Fruit fly (Drosophila melanogaster) whole organism, embryonic: ENCODE results near the gene P58IPK.

Experiments
- B-H2 ChIP-seq: fragments of 200-800 bp; sonication (Bioruptor generic); optimal IDR thresholded peaks from 2 replicates; lab custom pipeline; 2018; ENCODE audit warnings: missing biosample characterization, mild to moderate bottlenecking, missing genetic modification characterization
- Bdp1 ChIP-seq: fragments of 200-800 bp; sonication (Bioruptor generic); optimal IDR thresholded peaks from 3 replicates; lab custom pipeline; 2016; ENCODE audit warnings: missing biosample characterization, missing genetic modification characterization
- CG1024 ChIP-seq: fragments of 200-800 bp; sonication (Bioruptor generic); IDR thresholded peaks from 2 replicates; pipeline ENCODE4 v1.3.6; 2022; ENCODE audit warnings: missing biosample characterization, missing genetic modification characterization
- CG11398 ChIP-seq: fragments of 200-800 bp; sonication (Bioruptor generic); optimal IDR thresholded peaks from 2 replicates; lab custom pipeline; 2016; ENCODE audit warnings: missing biosample characterization, missing genetic modification characterization
- CG11560 ChIP-seq: fragments of 200-800 bp; sonication (Bioruptor generic); IDR thresholded peaks from 3 replicates; pipeline ENCODE4 v1.3.6; 2022; ENCODE audit warnings: missing biosample characterization, missing genetic modification characterization
- CG12236 ChIP-seq: fragments of 200-800 bp; sonication (Bioruptor generic); optimal IDR thresholded peaks from 2 replicates; lab custom pipeline; 2016; ENCODE audit warnings: missing biosample characterization, missing genetic modification characterization
- CG12299 ChIP-seq: fragments of 200-800 bp; sonication (Bioruptor generic); optimal IDR thresholded peaks from 2 replicates; lab custom pipeline; 2018; ENCODE audit warnings: missing biosample characterization, mild to moderate bottlenecking, missing genetic modification characterization
- CG15601 ChIP-seq: fragments of 200-800 bp; sonication (Bioruptor generic); optimal IDR thresholded peaks from 3 replicates; lab custom pipeline; 2019; ENCODE audit warnings: missing biosample characterization, mild to moderate bottlenecking, missing genetic modification characterization, moderate library complexity
- CG16815 ChIP-seq: fragments of 200-800 bp; sonication (Bioruptor generic); optimal IDR thresholded peaks from 3 replicates; lab custom pipeline; 2017; ENCODE audit warnings: missing biosample characterization, mild to moderate bottlenecking, missing genetic modification characterization
- CG17568 ChIP-seq: fragments of 200-800 bp; sonication (Bioruptor generic); optimal IDR thresholded peaks from 2 replicates; lab custom pipeline; 2018; ENCODE audit warnings: missing biosample characterization, mild to moderate bottlenecking, missing genetic modification characterization, moderate library complexity
- CG2116 ChIP-seq: fragments of 200-800 bp; sonication (Bioruptor generic); optimal IDR thresholded peaks from 3 replicates; lab custom pipeline; 2018; ENCODE audit warnings: missing biosample characterization, mild to moderate bottlenecking, missing genetic modification characterization
- CG32767 ChIP-seq: fragments of 200-800 bp; sonication (Bioruptor generic); IDR thresholded peaks from 2 replicates; pipeline ENCODE4 v1.3.6; 2022; ENCODE audit warnings: missing biosample characterization, missing genetic modification characterization
- CG3726 ChIP-seq: fragments of 200-800 bp; sonication (Bioruptor generic); IDR thresholded peaks from 3 replicates; pipeline ENCODE4, ENCODE4 v1.3.6; 2022; ENCODE audit warnings: missing biosample characterization, missing genetic modification characterization
- CG5245 ChIP-seq: fragments of 200-800 bp; sonication (Bioruptor generic); optimal IDR thresholded peaks from 3 replicates; lab custom pipeline; 2016; ENCODE audit warnings: missing biosample characterization, missing genetic modification characterization
- CG6175 ChIP-seq: fragments of 200-800 bp; sonication (Bioruptor generic); IDR thresholded peaks from 3 replicates; pipeline ENCODE4 v1.3.6; 2022; ENCODE audit warnings: missing biosample characterization, missing genetic modification characterization
- CG6654 ChIP-seq: fragments of 200-800 bp; sonication (Bioruptor generic); optimal IDR thresholded peaks from 2 replicates; lab custom pipeline; 2017; ENCODE audit warnings: missing biosample characterization, mild to moderate bottlenecking, missing genetic modification characterization
- CG7556 ChIP-seq: fragments of 200-800 bp; sonication (Bioruptor generic); optimal IDR thresholded peaks from 2 replicates; lab custom pipeline; 2017; ENCODE audit warnings: missing biosample characterization, mild to moderate bottlenecking, missing genetic modification characterization
- CG9437 ChIP-seq: fragments of 200-800 bp; sonication (Bioruptor generic); optimal IDR thresholded peaks from 2 replicates; lab custom pipeline; 2018; ENCODE audit warnings: missing biosample characterization, mild to moderate bottlenecking, missing genetic modification characterization
- Chrac-16 ChIP-seq: fragments of 200-800 bp; sonication (Bioruptor generic); optimal IDR thresholded peaks from 3 replicates; lab custom pipeline; 2016; ENCODE audit warnings: missing biosample characterization, missing genetic modification characterization
- Dip2 ChIP-seq: fragments of 200-800 bp; sonication (Bioruptor generic); IDR thresholded peaks from 2 replicates; pipeline ENCODE4 v1.3.6; 2022; ENCODE audit warnings: missing biosample characterization, missing genetic modification characterization
- Dp ChIP-seq: fragments of 200-800 bp; sonication (Bioruptor generic); optimal IDR thresholded peaks from 2 replicates; lab custom pipeline; 2018; ENCODE audit warnings: missing biosample characterization, mild to moderate bottlenecking, missing genetic modification characterization, moderate library complexity
- Elba2 ChIP-seq: fragments of 200-800 bp; sonication (Bioruptor generic); optimal IDR thresholded peaks from 3 replicates; lab custom pipeline; 2016; ENCODE audit warnings: missing biosample characterization, missing genetic modification characterization
- GATAe ChIP-seq: fragments of 200-800 bp; sonication (Bioruptor generic); conservative IDR thresholded peaks from 2 replicates; pipeline ENCODE4 v1.3.6; 2022; ENCODE audit warnings: missing biosample characterization, missing genetic modification characterization
- HLH4C ChIP-seq: fragments of 200-800 bp; sonication (Bioruptor generic); IDR thresholded peaks from 3 replicates; pipeline ENCODE4 v1.3.6; 2022; ENCODE audit warnings: missing biosample characterization, missing genetic modification characterization; ENCODE audit not compliant: partially characterized antibody
- Hey ChIP-seq: fragments of 200-800 bp; sonication (Bioruptor generic); optimal IDR thresholded peaks from 3 replicates; lab custom pipeline; 2018; ENCODE audit warnings: missing biosample characterization, mild to moderate bottlenecking, missing genetic modification characterization
- MBD-R2 ChIP-seq: fragments of 200-800 bp; sonication (Bioruptor generic); IDR thresholded peaks from 2 replicates; pipeline ENCODE4 v1.3.6; 2022; ENCODE audit warnings: missing biosample characterization, missing genetic modification characterization
- Mad ChIP-seq: fragments of 200-800 bp; sonication (Bioruptor generic); optimal IDR thresholded peaks from 2 replicates; lab custom pipeline; 2016; ENCODE audit warnings: missing biosample characterization, missing genetic modification characterization
- Med ChIP-seq: fragments of 200-800 bp; sonication (Bioruptor generic); peaks from one replicate; lab custom pipeline; 2016; ENCODE audit warnings: missing biosample characterization, missing genetic modification characterization, mild to moderate bottlenecking, inconsistent platforms, moderate library complexity
- NfI ChIP-seq: fragments of 200-800 bp; sonication (Bioruptor generic); optimal IDR thresholded peaks from 3 replicates; lab custom pipeline; 2018; ENCODE audit warnings: missing biosample characterization, mild to moderate bottlenecking, missing genetic modification characterization, moderate library complexity
- Oaz ChIP-seq: fragments of 200-800 bp; sonication (Bioruptor generic); IDR thresholded peaks from 2 replicates; pipeline ENCODE4 v1.3.6; 2022; ENCODE audit warnings: missing biosample characterization, missing genetic modification characterization
- Ravus ChIP-seq: fragments of 200-800 bp; sonication (Bioruptor generic); IDR thresholded peaks from 2 replicates; pipeline ENCODE4 v1.3.6; 2022; ENCODE audit warnings: missing biosample characterization, missing genetic modification characterization
- TFAM ChIP-seq: fragments of 200-800 bp; sonication (Bioruptor generic); optimal IDR thresholded peaks from 2 replicates; lab custom pipeline; 2017; ENCODE audit warnings: missing biosample characterization, missing genetic modification characterization, inconsistent platforms
- Tbp ChIP-seq: fragments of >200 bp; optimal IDR thresholded peaks from 2 replicates; lab custom pipeline; 2018; ENCODE audit warnings: missing biosample characterization, missing genetic modification characterization
- amos ChIP-seq: fragments of 200-800 bp; sonication (Bioruptor generic); IDR thresholded peaks from 2 replicates; pipeline ENCODE4 v1.3.6; 2022; ENCODE audit warnings: missing biosample characterization, missing genetic modification characterization; ENCODE audit not compliant: partially characterized antibody
- ara ChIP-seq: fragments of 200-800 bp; sonication (Bioruptor generic); IDR thresholded peaks from 2 replicates; pipeline ENCODE4 v1.3.6; 2022; ENCODE audit warnings: missing biosample characterization, missing genetic modification characterization
- cad ChIP-seq: fragments of >200 bp; optimal IDR thresholded peaks from 2 replicates; lab custom pipeline; 2017; ENCODE audit warnings: missing biosample characterization, missing genetic modification characterization
- dimm ChIP-seq: fragments of 200-800 bp; sonication (Bioruptor generic); IDR thresholded peaks from 2 replicates; pipeline ENCODE4 v1.3.6; 2022; ENCODE audit warnings: missing biosample characterization, missing genetic modification characterization
- ems ChIP-seq: fragments of 200-800 bp; sonication (Bioruptor generic); optimal IDR thresholded peaks from 3 replicates; lab custom pipeline; 2016; ENCODE audit warnings: missing biosample characterization, missing genetic modification characterization
- fd96Cb ChIP-seq: fragments of 200-800 bp; sonication (Bioruptor generic); optimal IDR thresholded peaks from 2 replicates; lab custom pipeline; 2018; ENCODE audit warnings: missing biosample characterization, mild to moderate bottlenecking, missing genetic modification characterization, moderate library complexity
- her ChIP-seq: fragments of 200-800 bp; sonication (Bioruptor generic); optimal IDR thresholded peaks from 2 replicates; lab custom pipeline; 2016; ENCODE audit warnings: missing biosample characterization, missing genetic modification characterization
- kay ChIP-seq: fragments of 200-800 bp; sonication (Bioruptor generic); optimal IDR thresholded peaks from 2 replicates; lab custom pipeline; 2016; ENCODE audit warnings: missing biosample characterization, missing genetic modification characterization
- kni ChIP-seq: fragments of 200-800 bp; sonication (Bioruptor generic); optimal IDR thresholded peaks from 3 replicates; lab custom pipeline; 2017; ENCODE audit warnings: mild to moderate bottlenecking, missing biosample characterization, missing genetic modification reagents, missing genetic modification characterization
- pnt ChIP-seq: fragments of 200-800 bp; sonication (Bioruptor generic); optimal IDR thresholded peaks from 3 replicates; lab custom pipeline; 2016; ENCODE audit warnings: missing biosample characterization, missing genetic modification characterization
- pum ChIP-seq: fragments of 200-800 bp; sonication (Bioruptor generic); optimal IDR thresholded peaks from 2 replicates; lab custom pipeline; 2016; ENCODE audit warnings: missing biosample characterization, missing genetic modification characterization
- pzg ChIP-seq: fragments of 200-800 bp; sonication (Bioruptor generic); optimal IDR thresholded peaks from 3 replicates; lab custom pipeline; 2018; ENCODE audit warnings: missing biosample characterization, mild to moderate bottlenecking, missing genetic modification characterization, moderate library complexity
- sim ChIP-seq: fragments of 200-800 bp; sonication (Bioruptor generic); IDR thresholded peaks from 2 replicates; pipeline ENCODE4 v1.3.6; 2022; ENCODE audit warnings: missing biosample characterization, missing genetic modification characterization
- slp2 ChIP-seq: fragments of 200-800 bp; sonication (Bioruptor generic); optimal IDR thresholded peaks from 2 replicates; lab custom pipeline; 2016; ENCODE audit warnings: missing biosample characterization, missing genetic modification characterization
- sqz ChIP-seq: fragments of 200-800 bp; sonication (Bioruptor generic); optimal IDR thresholded peaks from 3 replicates; lab custom pipeline; 2018; ENCODE audit warnings: missing biosample characterization, mild to moderate bottlenecking, missing genetic modification characterization
- ssp ChIP-seq: fragments of 200-800 bp; sonication (Bioruptor generic); IDR thresholded peaks from 2 replicates; pipeline ENCODE4 v1.3.6; 2022; ENCODE audit warnings: missing biosample characterization, missing genetic modification characterization
- toy ChIP-seq: fragments of 200-800 bp; sonication (Bioruptor generic); IDR thresholded peaks from 2 replicates; pipeline ENCODE4 v1.3.6; 2022; ENCODE audit warnings: missing biosample characterization, missing genetic modification characterization
- unpg ChIP-seq: fragments of 200-800 bp; sonication (Bioruptor generic); optimal IDR thresholded peaks from 3 replicates; lab custom pipeline; 2018; ENCODE audit warnings: missing biosample characterization, mild to moderate bottlenecking, missing genetic modification characterization, moderate library complexity
- vfl ChIP-seq: fragments of 200-800 bp; sonication (Bioruptor generic); optimal IDR thresholded peaks from 2 replicates; lab custom pipeline; 2016; ENCODE audit warnings: missing biosample characterization, missing genetic modification characterization

The P58IPK gene

DNA sequence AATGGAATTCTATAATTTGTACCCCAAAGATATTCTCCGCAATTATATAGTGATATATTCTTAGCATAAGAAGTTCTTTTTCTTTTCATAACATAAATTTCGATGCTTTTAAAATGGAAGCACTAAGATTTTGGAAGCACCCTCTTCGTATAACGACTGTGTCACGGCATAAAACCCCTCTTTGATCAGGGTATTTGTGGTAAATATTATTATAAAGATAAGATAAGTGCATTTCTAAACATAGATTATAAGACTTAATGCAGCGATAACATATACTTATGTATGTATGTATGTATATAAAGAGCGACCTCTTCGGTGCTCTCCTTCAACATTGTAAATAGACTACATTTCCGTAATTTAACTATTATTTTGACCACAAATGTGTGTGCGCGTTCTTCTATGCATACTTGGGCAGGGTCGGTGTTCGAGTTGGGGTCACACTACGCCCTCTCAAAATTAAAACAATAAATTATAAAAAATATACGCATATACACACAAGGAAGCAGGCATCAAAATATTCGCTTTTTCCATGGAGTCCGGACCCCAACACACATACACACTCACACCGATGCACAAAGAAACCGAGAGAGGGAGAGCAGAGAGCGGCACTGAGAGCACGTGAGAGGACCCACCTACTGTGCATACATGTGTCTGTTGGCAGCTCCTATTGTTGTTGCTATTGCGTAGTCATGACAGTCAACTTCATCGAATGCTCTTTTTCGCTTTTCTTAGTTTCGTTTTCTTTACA, 36.3 kb upstream of the P58IPK start (continued):
- TF ChIP-seq pum (GFP tag; lab: Kevin White, UChicago) (no peak), Med (peak; percentile 66), Ravus (GFP tag; lab: Robert Waterston, UW) (no peak), pnt (GFP tag; lab: Kevin White, UChicago) (no peak), vfl (no peak), CG32767 (GFP tag; lab: Robert Waterston, UW) (no peak), sim (no peak), CG15601 (tag; lab: Kevin White, UChicago) (peak; percentile 52), Dp (GFP tag; lab: Kevin White, UChicago) (no peak), pzg (no peak), CG9437 (GFP tag; lab: Kevin White, UChicago) (peak; percentile 12), CG17568 (GFP tag; lab: Kevin White, UChicago) (peak; percentile 22), CG6175 (GFP tag; lab: Robert Waterston, UW) (no peak), ssp (no peak), amos (GFP tag; lab: Robert Waterston, UW) (no peak), CG6654 (no peak), kay (GFP tag; lab: Kevin White, UChicago) (no peak), kni (GFP tag; lab: Kevin White, UChicago) (no peak), CG3726 (GFP tag; lab: Robert Waterston, UW) (no peak), Bdp1 (GFP tag; lab: Kevin White, UChicago) (no peak), MBD-R2 (GFP tag; lab: Robert Waterston, UW) (no peak), CG12236 (GFP tag; lab: Kevin White, UChicago) (no peak), slp2 (no peak), GATAe (GFP tag; lab: Robert Waterston, UW) (no peak), dimm (no peak), CG11398 (GFP tag; lab: Kevin White, UChicago) (no peak), Mad (GFP tag; lab: Kevin White, UChicago) (no peak), fd96Cb (tag; lab: Kevin White, UChicago) (no peak), CG2116 (GFP tag; lab: Kevin White, UChicago) (no peak), CG12299 (tag; lab: Kevin White, UChicago) (no peak), unpg (GFP tag; lab: Kevin White, UChicago) (no peak), HLH4C (GFP tag; lab: Robert Waterston, UW) (no peak), CG5245 (GFP tag; lab: Kevin White, UChicago) (no peak), ems (GFP tag; lab: Kevin White, UChicago) (no peak), Oaz (GFP tag; lab: Robert Waterston, UW) (no peak), CG16815 (GFP tag; lab: Kevin White, UChicago) (no peak), Chrac-16 (GFP tag; lab: Kevin White, UChicago) (no peak), B-H2 (GFP tag; lab: Kevin White, UChicago) (peak; percentile 45), CG11560 (tag; lab: Robert Waterston, UW) (no peak), NfI (GFP tag; lab: Kevin White, UChicago) (no peak), Elba2 (GFP tag; lab: Kevin White, UChicago) (no peak), Hey (tag; lab: Kevin White, UChicago) (no peak), toy (GFP tag; lab: Robert Waterston, UW) (no peak), CG7556 (GFP tag; lab: Kevin White, UChicago) (no peak), TFAM (GFP tag; lab: Kevin White, UChicago) (no peak), CG1024 (no peak), Tbp (peak; percentile 44), Dip2 (GFP tag; lab: Robert Waterston, UW) (no peak), cad (GFP tag; lab: Kevin White, UChicago) (peak; percentile 24), sqz (no peak), ara (no peak), her (GFP tag; lab: Kevin White, UChicago) (no peak)
